Worm (Caenorhabditis elegans): ENCODE data around the gene his-3.

his-3 gene

ce11 chrV:16009564-16009963, 31.0 kb upstream of the his-3 start, which contains the start of gene str-233:
Gene str-233, minus strand, starts transcription at chrV:16009664.
- no peak for TF ChIP-seq nhr-28 (tag; optimal IDR thresholded peaks at IDR 0.05)
- no peak for TF ChIP-seq snpc-1.2 (GFP tag; IDR thresholded peaks at IDR 0.05)
- TF ChIP-seq mdt-29 (GFP tag; IDR thresholded peaks at IDR 0.05), result no peak
- TF ChIP-seq ceh-82 (tag; optimal IDR thresholded peaks at IDR 0.05), result no peak
- TF ChIP-seq zip-2 (tag; optimal IDR thresholded peaks at IDR 0.05), result no peak
- TF ChIP-seq ceh-62 (tag; optimal IDR thresholded peaks at IDR 0.05), result no peak
- no peak for TF ChIP-seq nhr-102 (tag; optimal IDR thresholded peaks at IDR 0.05)
- no peak for TF ChIP-seq tra-1 (GFP tag; IDR thresholded peaks at IDR 0.05)
- TF ChIP-seq Y75B8A.6 (GFP tag; IDR thresholded peaks at IDR 0.05), result no peak
- TF ChIP-seq hif-1 (tag; optimal IDR thresholded peaks at IDR 0.05), result no peak
- no peak for TF ChIP-seq ces-1 (GFP tag; optimal IDR thresholded peaks at IDR 0.05)
- no peak for TF ChIP-seq duxl-1 (tag; optimal IDR thresholded peaks at IDR 0.05; ENCODE audit: poor library complexity)
- no peak for TF ChIP-seq mep-1 (tag; optimal IDR thresholded peaks at IDR 0.05)
- TF ChIP-seq sdz-12 (GFP tag; optimal IDR thresholded peaks at IDR 0.05), result no peak
- TF ChIP-seq lin-13 (GFP tag; optimal IDR thresholded peaks at IDR 0.05), result no peak
- TF ChIP-seq saeg-2 (GFP tag; IDR thresholded peaks at IDR 0.05), result no peak
- TF ChIP-seq ama-1 (optimal IDR thresholded peaks at IDR 0.05), result no peak

DNA sequence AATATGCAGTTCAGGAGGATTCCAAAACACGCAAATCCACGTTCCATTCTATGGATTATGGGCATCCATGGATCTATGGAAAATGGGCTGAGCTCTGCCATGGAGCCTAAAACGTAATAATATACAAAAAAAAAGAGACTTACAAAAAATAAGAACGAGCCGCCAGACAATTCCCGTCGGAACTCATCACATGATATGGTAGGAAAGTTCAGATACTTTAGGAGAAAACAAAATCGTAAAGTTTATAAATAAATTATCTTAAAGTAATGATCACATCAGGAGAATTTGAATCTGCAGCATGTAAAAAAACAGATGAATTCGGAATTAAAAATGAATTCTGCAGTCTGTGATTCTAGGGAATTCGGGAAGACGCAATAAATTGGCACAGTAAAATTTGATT, 25.0 kb upstream of the his-3 start, which contains the start of gene str-232:
str-232 (minus strand) TSS at position 101 of the 400 bp plus-strand sequence.
- no peak for TF ChIP-seq nhr-76 (tag; optimal IDR thresholded peaks at IDR 0.05)
- TF ChIP-seq madf-9 (GFP tag; conservative IDR thresholded peaks at IDR 0.05), result no peak
- no peak for TF ChIP-seq ceh-32 (tag; optimal IDR thresholded peaks at IDR 0.05; ENCODE audit: poor library complexity)
- no peak for TF ChIP-seq ztf-11 (tag; optimal IDR thresholded peaks at IDR 0.05)
- TF ChIP-seq ztf-7 (tag; optimal IDR thresholded peaks at IDR 0.05), result no peak
- TF ChIP-seq T20F7.1 (GFP tag; optimal IDR thresholded peaks at IDR 0.05), result no peak
- TF ChIP-seq nhr-10 (tag; optimal IDR thresholded peaks at IDR 0.05), result no peak
- no peak for TF ChIP-seq madf-5 (GFP tag; IDR thresholded peaks at IDR 0.05)
- TF ChIP-seq hlh-11 (tag; optimal IDR thresholded peaks at IDR 0.05), result no peak
- no peak for TF ChIP-seq fkh-10 (GFP tag; optimal IDR thresholded peaks at IDR 0.05)
- TF ChIP-seq tag-97 (GFP tag; IDR thresholded peaks at IDR 0.05), result no peak
- TF ChIP-seq mep-1 (tag; optimal IDR thresholded peaks at IDR 0.05), result no peak
- TF ChIP-seq ZK337.2 (GFP tag; IDR thresholded peaks at IDR 0.05), result no peak
- no peak for TF ChIP-seq Y75B8A.6 (GFP tag; IDR thresholded peaks at IDR 0.05)
- no peak for TF ChIP-seq pha-4 (GFP tag; IDR thresholded peaks at IDR 0.05)
- TF ChIP-seq pha-4 (tag; optimal IDR thresholded peaks at IDR 0.05), result no peak
- TF ChIP-seq Y48G9A.11 (GFP tag; IDR thresholded peaks at IDR 0.05), result no peak
- TF ChIP-seq lin-39 (tag; optimal IDR thresholded peaks at IDR 0.05), result no peak
- TF ChIP-seq fos-1 (tag; optimal IDR thresholded peaks at IDR 0.05), result no peak
- no peak for TF ChIP-seq attf-4 (tag; optimal IDR thresholded peaks at IDR 0.05)

- TF ChIP-seq lsy-2 (tag; optimal IDR thresholded peaks at IDR 0.05) (no peak), aha-1 (tag) (peak; percentile 54)
These were observed 23.6 kb upstream of the his-3 start for ce11 chrV:16016977-16017376.

- TF ChIP-seq unc-62 (GFP tag; optimal IDR thresholded peaks at IDR 0.05 in 1 of 2), result peak in 1 of 2 experiments; percentile 74
- TF ChIP-seq unc-62 (tag; optimal IDR thresholded peaks at IDR 0.05), result no peak
- TF ChIP-seq daf-8 (GFP tag; IDR thresholded peaks at IDR 0.05), result no peak
These were observed 22.9 kb upstream of the his-3 start, which contains the start of gene srx-43 for ce11 chrV:16017671-16018070. Gene srx-43, plus strand, starts transcription at chrV:16017971.
